Fruit fly (Drosophila melanogaster) Kc167 (cell line): Measurements from ENCODE around the gene bru3.

Experiments
- h ChIP-seq: fragments of >200 bp; optimal IDR thresholded peaks from 3 replicates; lab custom pipeline; 2018; ENCODE audit warnings: missing external identifiers
- psq ChIP-seq: fragments of >200 bp; optimal IDR thresholded peaks from 2 replicates; lab custom pipeline; 2017; ENCODE audit warnings: missing external identifiers

dm6 chr3L:13488129-13488876 lies 314.9 kb downstream of the bru3 start:
- TF ChIP-seq psq (lab: Kevin White, UChicago), result no peak
- TF ChIP-seq h, result no peak
